Fruit fly (Drosophila melanogaster) whole organism, embryonic: ENCODE data around the gene Cby.

ENCODE experiments used
- Aef1 ChIP-seq: fragments of 200-800 bp; sonication (Bioruptor generic); IDR thresholded peaks from 3 replicates; pipeline ENCODE4 v1.3.6; 2022; ENCODE audit warnings: missing biosample characterization, missing genetic modification characterization
- Blimp-1 ChIP-seq: fragments of 200-800 bp; sonication (Bioruptor generic); optimal IDR thresholded peaks from 3 replicates; lab custom pipeline; 2018; ENCODE audit warnings: missing biosample characterization, missing genetic modification characterization, mild to moderate bottlenecking, moderate library complexity, missing genetic modification reagents
- CG34376 ChIP-seq: fragments of 200-800 bp; sonication (Bioruptor generic); optimal IDR thresholded peaks from 2 replicates; lab custom pipeline; 2018; ENCODE audit warnings: missing biosample characterization, mild to moderate bottlenecking, missing genetic modification characterization
- CG9609 ChIP-seq: fragments of 200-800 bp; sonication (Bioruptor generic); optimal IDR thresholded peaks from 3 replicates; lab custom pipeline; 2016; ENCODE audit warnings: missing biosample characterization, missing genetic modification characterization
- Dfd ChIP-seq, 2 experiments: fragments of >200 bp; optimal IDR thresholded peaks; 2 replicates each; lab custom pipeline; 2017; ENCODE audit warnings: missing biosample characterization in 2 of 2, missing genetic modification characterization in 2 of 2
- abd-A ChIP-seq: fragments of 200-800 bp; sonication (Bioruptor generic); optimal IDR thresholded peaks from 3 replicates; lab custom pipeline; 2019; ENCODE audit warnings: missing biosample characterization, mild to moderate bottlenecking, missing genetic modification characterization, moderate library complexity
- exex ChIP-seq: fragments of 200-800 bp; sonication (Bioruptor generic); optimal IDR thresholded peaks from 4 replicates; lab custom pipeline; 2018; ENCODE audit warnings: missing biosample characterization, mild to moderate bottlenecking, missing genetic modification characterization, moderate library complexity
- her ChIP-seq: fragments of 200-800 bp; sonication (Bioruptor generic); optimal IDR thresholded peaks from 2 replicates; lab custom pipeline; 2016; ENCODE audit warnings: missing biosample characterization, missing genetic modification characterization
- insv ChIP-seq, 2 experiments: fragments of 200-800 bp; sonication (Bioruptor generic); optimal IDR thresholded peaks; 3 replicates each; lab custom pipeline; 2016 to 2018; ENCODE audit warnings: missing biosample characterization in 2 of 2, missing genetic modification characterization in 2 of 2
- so ChIP-seq: fragments of 200-800 bp; sonication (Bioruptor generic); IDR thresholded peaks from 3 replicates; pipeline ENCODE4 v1.3.6; 2022; ENCODE audit warnings: missing biosample characterization, missing genetic modification characterization

DNA sequence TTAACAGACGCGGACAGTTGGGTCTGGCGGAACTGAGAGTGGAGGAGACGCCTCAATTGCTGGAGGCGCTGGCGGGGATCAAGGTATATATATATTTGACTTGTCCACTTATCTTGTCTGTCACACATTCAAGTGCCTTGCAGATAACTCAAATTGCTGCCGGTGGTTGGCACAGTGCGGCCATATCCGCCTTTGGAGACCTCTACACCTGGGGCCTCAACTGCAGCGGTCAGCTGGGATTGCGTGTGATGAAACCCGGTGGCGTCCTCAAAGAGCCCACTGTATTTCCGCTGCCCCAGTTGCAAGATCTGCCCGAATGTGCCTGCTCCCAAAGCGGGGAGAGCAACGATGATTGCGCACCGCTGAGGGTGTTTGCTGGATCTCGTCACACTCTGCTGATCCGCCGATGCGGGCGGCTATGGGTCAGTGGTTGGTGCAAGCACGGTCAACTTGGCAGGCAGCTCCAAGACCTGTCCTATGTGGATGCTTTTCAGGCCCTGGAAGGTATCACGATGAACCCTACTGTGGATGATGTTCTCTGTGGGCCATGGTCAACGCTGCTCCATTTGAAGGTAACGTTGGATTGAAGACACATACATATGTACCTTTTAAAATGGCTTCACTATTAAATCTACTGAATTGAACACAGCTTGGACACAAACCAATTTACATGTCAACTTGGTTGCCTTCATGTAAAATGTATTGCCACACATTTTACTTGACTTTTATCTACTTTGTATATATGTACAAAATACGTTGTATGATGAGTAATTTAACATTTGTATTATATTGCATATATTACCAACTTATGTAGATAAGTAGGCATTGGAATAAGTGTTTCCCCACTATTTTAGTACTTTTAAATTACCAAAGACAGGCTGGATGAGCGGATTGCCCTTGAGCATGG is 21.1 kb downstream of the Cby start, which contains the start of gene CG43844:
- TF ChIP-seq exex = peak; percentile 1
- TF ChIP-seq CG34376 (GFP tag; lab: Kevin White, UChicago) = no peak
- TF ChIP-seq Aef1 (GFP tag; lab: Robert Waterston, UW) = no peak
- TF ChIP-seq insv (GFP tag; optimal IDR thresholded peaks at IDR 0.05; lab: Kevin White, UChicago) = no peak
- TF ChIP-seq Dfd (GFP tag; optimal IDR thresholded peaks at IDR 0.05; lab: Kevin White, UChicago) = no peak
- TF ChIP-seq CG9609 (GFP tag; lab: Kevin White, UChicago) = no peak
- TF ChIP-seq Blimp-1 (GFP tag; lab: Kevin White, UChicago) = no peak
- no peak for TF ChIP-seq abd-A (tag; lab: Kevin White, UChicago)
- TF ChIP-seq so (GFP tag; lab: Robert Waterston, UW) = no peak
- TF ChIP-seq her (GFP tag; lab: Kevin White, UChicago) = no peak
